Fruit fly (Drosophila melanogaster) whole organism, embryonic: Measurements from ENCODE around the gene CG8944.

Experiments
- BEAF-32 ChIP-seq: fragments of 200-800 bp; sonication (Bioruptor generic); optimal IDR thresholded peaks from 3 replicates; lab custom pipeline; 2017; ENCODE audit warnings: missing biosample characterization, missing genetic modification characterization, mild to moderate bottlenecking, moderate library complexity, missing genetic modification reagents
- CG10267 ChIP-seq: fragments of 200-800 bp; sonication (Bioruptor generic); optimal IDR thresholded peaks from 2 replicates; lab custom pipeline; 2018; ENCODE audit warnings: missing biosample characterization, mild to moderate bottlenecking, missing genetic modification characterization, moderate library complexity
- CG10654 ChIP-seq: fragments of 200-800 bp; sonication (Bioruptor generic); optimal IDR thresholded peaks from 2 replicates; lab custom pipeline; 2016; ENCODE audit warnings: missing biosample characterization, missing genetic modification characterization
- CG10959 ChIP-seq: fragments of 200-800 bp; sonication (Bioruptor generic); IDR thresholded peaks from 2 replicates; pipeline ENCODE4 v1.3.6; 2022; ENCODE audit warnings: missing biosample characterization, missing genetic modification characterization
- CG11456 ChIP-seq: fragments of 200-800 bp; sonication (Bioruptor generic); IDR thresholded peaks from 3 replicates; pipeline ENCODE4 v1.3.6; 2022; ENCODE audit warnings: missing biosample characterization, missing genetic modification characterization
- CG12942 ChIP-seq: fragments of 200-800 bp; sonication (Bioruptor generic); optimal IDR thresholded peaks from 3 replicates; lab custom pipeline; 2016; ENCODE audit warnings: missing biosample characterization, missing genetic modification characterization
- CG14710 ChIP-seq: fragments of 200-800 bp; sonication (Bioruptor generic); optimal IDR thresholded peaks from 3 replicates; lab custom pipeline; 2019; ENCODE audit warnings: missing biosample characterization, mild to moderate bottlenecking, missing genetic modification characterization, moderate library complexity
- CG1792 ChIP-seq: fragments of 200-800 bp; sonication (Bioruptor generic); optimal IDR thresholded peaks from 2 replicates; lab custom pipeline; 2016; ENCODE audit warnings: missing biosample characterization, missing genetic modification characterization
- CG3838 ChIP-seq: fragments of 200-800 bp; sonication (Bioruptor generic); optimal IDR thresholded peaks from 3 replicates; lab custom pipeline; 2016; ENCODE audit warnings: missing biosample characterization, missing genetic modification characterization
- CG3995 ChIP-seq: fragments of 200-800 bp; sonication (Bioruptor generic); optimal IDR thresholded peaks from 3 replicates; lab custom pipeline; 2016; ENCODE audit warnings: missing biosample characterization, missing genetic modification characterization
- CG42726 ChIP-seq: fragments of 200-800 bp; sonication (Bioruptor generic); IDR thresholded peaks from 2 replicates; pipeline ENCODE4 v1.3.6; 2022; ENCODE audit warnings: missing biosample characterization, missing genetic modification characterization; ENCODE audit not compliant: partially characterized antibody
- CG4730 ChIP-seq: fragments of 200-800 bp; sonication (Bioruptor generic); IDR thresholded peaks from 2 replicates; pipeline ENCODE4 v1.3.6; 2022; ENCODE audit warnings: missing biosample characterization, missing genetic modification characterization
- CG6175 ChIP-seq: fragments of 200-800 bp; sonication (Bioruptor generic); IDR thresholded peaks from 3 replicates; pipeline ENCODE4 v1.3.6; 2022; ENCODE audit warnings: missing biosample characterization, missing genetic modification characterization
- CG7745 ChIP-seq: fragments of 200-800 bp; sonication (Bioruptor generic); optimal IDR thresholded peaks from 2 replicates; lab custom pipeline; 2018; ENCODE audit warnings: missing biosample characterization, mild to moderate bottlenecking, missing genetic modification characterization, moderate library complexity
- CG8290 ChIP-seq, 3 experiments: fragments of 200-800 bp; sonication (Bioruptor generic); optimal IDR thresholded peaks; 2 replicates each; lab custom pipeline; 2016 to 2019; ENCODE audit warnings: missing biosample characterization in 3 of 3, missing genetic modification characterization in 3 of 3, mild to moderate bottlenecking in 2 of 3, moderate library complexity in 1 of 3
- CG9215 ChIP-seq: fragments of 200-800 bp; sonication (Bioruptor generic); IDR thresholded peaks from 2 replicates; pipeline ENCODE4 v1.3.6; 2022; ENCODE audit warnings: missing biosample characterization, missing genetic modification characterization
- CG9609 ChIP-seq: fragments of 200-800 bp; sonication (Bioruptor generic); optimal IDR thresholded peaks from 3 replicates; lab custom pipeline; 2016; ENCODE audit warnings: missing biosample characterization, missing genetic modification characterization
- CoRest ChIP-seq: fragments of 200-800 bp; sonication (Bioruptor generic); optimal IDR thresholded peaks from 3 replicates; lab custom pipeline; 2018; ENCODE audit warnings: missing biosample characterization, mild to moderate bottlenecking, missing genetic modification characterization, moderate library complexity
- Dll ChIP-seq: fragments of 200-800 bp; sonication (Bioruptor generic); IDR thresholded peaks from 4 replicates; pipeline ENCODE4 v1.3.6; 2022; ENCODE audit warnings: missing biosample characterization, missing genetic modification characterization; ENCODE audit not compliant: partially characterized antibody
- Eip74EF ChIP-seq, 2 experiments: fragments of 200-800 bp in 1 of 2; fragments of >200 bp in 1 of 2; sonication (Bioruptor generic) in 1 of 2; optimal IDR thresholded peaks; 2 replicates each; lab custom pipeline; 2017 to 2019; ENCODE audit warnings: missing biosample characterization in 2 of 2, missing genetic modification characterization in 2 of 2, mild to moderate bottlenecking in 1 of 2, moderate library complexity in 1 of 2
- Gsc ChIP-seq: fragments of 200-800 bp; sonication (Bioruptor generic); IDR thresholded peaks from 2 replicates; pipeline ENCODE4 v1.3.6; 2022; ENCODE audit warnings: missing biosample characterization, missing genetic modification characterization
- Gug ChIP-seq: fragments of 200-800 bp; sonication (Bioruptor generic); IDR thresholded peaks from 4 replicates; pipeline ENCODE4 v1.3.6; 2022; ENCODE audit warnings: missing biosample characterization, missing genetic modification characterization
- Jarid2 ChIP-seq: fragments of 200-800 bp; sonication (Bioruptor generic); optimal IDR thresholded peaks from 3 replicates; lab custom pipeline; 2017; ENCODE audit warnings: mild to moderate bottlenecking, missing biosample characterization, missing genetic modification reagents, missing genetic modification characterization
- Lhr ChIP-seq: fragments of 200-800 bp; sonication (Bioruptor generic); optimal IDR thresholded peaks from 3 replicates; lab custom pipeline; 2017; ENCODE audit warnings: mild to moderate bottlenecking, missing biosample characterization, missing genetic modification reagents, missing genetic modification characterization
- Lpt ChIP-seq: fragments of >200 bp; optimal IDR thresholded peaks from 2 replicates; lab custom pipeline; 2018; ENCODE audit warnings: missing biosample characterization, missing genetic modification characterization
- Mes4 ChIP-seq: fragments of 200-800 bp; sonication (Bioruptor generic); optimal IDR thresholded peaks from 2 replicates; lab custom pipeline; 2016; ENCODE audit warnings: missing biosample characterization, missing genetic modification characterization
- Myb ChIP-seq: fragments of 200-800 bp; sonication (Bioruptor generic); optimal IDR thresholded peaks from 2 replicates; lab custom pipeline; 2016; ENCODE audit warnings: missing biosample characterization, missing genetic modification characterization
- Nf-YB ChIP-seq: fragments of 200-800 bp; sonication (Bioruptor generic); optimal IDR thresholded peaks from 3 replicates; lab custom pipeline; 2019; ENCODE audit warnings: missing biosample characterization, mild to moderate bottlenecking, missing genetic modification characterization, moderate library complexity
- Oli ChIP-seq: fragments of 200-800 bp; sonication (Bioruptor generic); optimal IDR thresholded peaks from 2 replicates; lab custom pipeline; 2018; ENCODE audit warnings: missing biosample characterization, mild to moderate bottlenecking, missing genetic modification characterization, moderate library complexity
- Six4 ChIP-seq: fragments of 200-800 bp; sonication (Bioruptor generic); optimal IDR thresholded peaks from 2 replicates; lab custom pipeline; 2016; ENCODE audit warnings: missing biosample characterization, missing genetic modification characterization
- Sry-β ChIP-seq: fragments of 200-800 bp; sonication (Bioruptor generic); optimal IDR thresholded peaks from 2 replicates; lab custom pipeline; 2018; ENCODE audit warnings: missing biosample characterization, mild to moderate bottlenecking, missing genetic modification characterization, moderate library complexity
- Sry-δ ChIP-seq: fragments of 200-800 bp; sonication (Bioruptor generic); optimal IDR thresholded peaks from 2 replicates; lab custom pipeline; 2016; ENCODE audit warnings: missing biosample characterization, missing genetic modification characterization
- Ssrp ChIP-seq: fragments of 200-800 bp; sonication (Bioruptor generic); optimal IDR thresholded peaks from 2 replicates; lab custom pipeline; 2018; ENCODE audit warnings: missing biosample characterization, mild to moderate bottlenecking, missing genetic modification characterization, moderate library complexity
- btn ChIP-seq: fragments of 200-800 bp; sonication (Bioruptor generic); optimal IDR thresholded peaks from 2 replicates; lab custom pipeline; 2016; ENCODE audit warnings: missing biosample characterization, missing genetic modification characterization
- cas ChIP-seq: fragments of 200-800 bp; sonication (Bioruptor generic); IDR thresholded peaks from 2 replicates; pipeline ENCODE4 v1.3.6; 2022; ENCODE audit warnings: missing biosample characterization, missing genetic modification characterization
- dmrt99B ChIP-seq: fragments of 200-800 bp; sonication (Bioruptor generic); optimal IDR thresholded peaks from 2 replicates; lab custom pipeline; 2018; ENCODE audit warnings: missing biosample characterization, mild to moderate bottlenecking, missing genetic modification characterization, moderate library complexity
- dpn ChIP-seq, 2 experiments: fragments of 200-800 bp; sonication (Bioruptor generic); optimal IDR thresholded peaks; 3 replicates each; lab custom pipeline; 2016; ENCODE audit warnings: missing biosample characterization in 2 of 2, missing genetic modification characterization in 2 of 2
- eve ChIP-seq, 2 experiments: fragments of >200 bp; optimal IDR thresholded peaks; 2 replicates each; lab custom pipeline; 2017; ENCODE audit warnings: missing biosample characterization in 2 of 2, missing genetic modification characterization in 2 of 2
- ken ChIP-seq: fragments of 200-800 bp; sonication (Bioruptor generic); IDR thresholded peaks from 3 replicates; pipeline ENCODE4 v1.3.6; 2022; ENCODE audit warnings: missing biosample characterization, missing genetic modification characterization
- lab ChIP-seq: fragments of 200-800 bp; sonication (Bioruptor generic); optimal IDR thresholded peaks from 3 replicates; lab custom pipeline; 2017; ENCODE audit warnings: missing biosample characterization, missing genetic modification characterization, mild to moderate bottlenecking, moderate library complexity, missing genetic modification reagents
- nau ChIP-seq: fragments of 200-800 bp; sonication (Bioruptor generic); optimal IDR thresholded peaks from 3 replicates; lab custom pipeline; 2017; ENCODE audit warnings: missing biosample characterization, mild to moderate bottlenecking, missing genetic modification characterization, missing genetic modification reagents
- pho ChIP-seq: fragments of 200-800 bp; sonication (Bioruptor generic); optimal IDR thresholded peaks from 2 replicates; lab custom pipeline; 2016; ENCODE audit warnings: missing biosample characterization, missing genetic modification characterization
- pros ChIP-seq: fragments of 200-800 bp; sonication (Bioruptor generic); optimal IDR thresholded peaks from 3 replicates; lab custom pipeline; 2019; ENCODE audit warnings: missing biosample characterization, mild to moderate bottlenecking, missing genetic modification characterization, moderate library complexity
- sens ChIP-seq: fragments of 200-800 bp; sonication (Bioruptor generic); peaks from one replicate; lab custom pipeline; 2016; ENCODE audit warnings: missing biosample characterization, missing genetic modification characterization
- sug ChIP-seq: fragments of 200-800 bp; optimal IDR thresholded peaks from 2 replicates; lab custom pipeline; 2019; ENCODE audit warnings: missing biosample characterization, mild to moderate bottlenecking, missing genetic modification characterization, moderate library complexity
- tll ChIP-seq, 2 experiments: fragments of 200-800 bp in 1 of 2; fragments of >200 bp in 1 of 2; sonication (Bioruptor generic) in 1 of 2; optimal IDR thresholded peaks; 2 replicates each; lab custom pipeline; 2017 to 2019; ENCODE audit warnings: missing biosample characterization in 2 of 2, missing genetic modification characterization in 2 of 2, mild to moderate bottlenecking in 1 of 2, moderate library complexity in 1 of 2
- trem ChIP-seq: fragments of 200-800 bp; optimal IDR thresholded peaks from 3 replicates; lab custom pipeline; 2019; ENCODE audit warnings: missing biosample characterization, mild to moderate bottlenecking, missing genetic modification characterization, moderate library complexity
- tup ChIP-seq: fragments of 200-800 bp; sonication (Bioruptor generic); optimal IDR thresholded peaks from 2 replicates; lab custom pipeline; 2016; ENCODE audit warnings: missing biosample characterization, mild to moderate bottlenecking, missing genetic modification characterization, moderate library complexity
- wdn ChIP-seq: fragments of 200-800 bp; sonication (Bioruptor generic); IDR thresholded peaks from 2 replicates; pipeline ENCODE4 v1.3.6; 2022; ENCODE audit warnings: missing biosample characterization, missing genetic modification characterization
- z ChIP-seq: fragments of 200-800 bp; sonication (Bioruptor generic); IDR thresholded peaks from 3 replicates; pipeline ENCODE4 v1.3.6; 2022; ENCODE audit warnings: missing biosample characterization, missing genetic modification characterization
- zen2 ChIP-seq: fragments of 200-800 bp; sonication (Bioruptor generic); IDR thresholded peaks from 3 replicates; pipeline ENCODE4 v1.3.6; 2022; ENCODE audit warnings: missing biosample characterization, missing genetic modification characterization; ENCODE audit not compliant: partially characterized antibody

Gene CG8944

dm6 chrX:15737110-15737509 is 8.9 kb downstream of the CG8944 start, which contains the start of gene Arp6 (continued):
- TF ChIP-seq CG10654, result no peak
- TF ChIP-seq Jarid2 (GFP tag; lab: Kevin White, UChicago), result no peak
- no peak for TF ChIP-seq wdn (GFP tag; lab: Robert Waterston, UW)
- no peak for TF ChIP-seq CG10959 (GFP tag; lab: Robert Waterston, UW)
- TF ChIP-seq Gsc (GFP tag; lab: Robert Waterston, UW), result no peak
- no peak for TF ChIP-seq Mes4 (GFP tag; lab: Kevin White, UChicago)
- TF ChIP-seq sens (GFP tag; lab: Kevin White, UChicago), result peak; percentile 43
- no peak for TF ChIP-seq CG6175
- peak; percentile 6 for TF ChIP-seq sug (tag; lab: Kevin White, UChicago)
- peak; percentile 93 for TF ChIP-seq Sry-β (GFP tag; lab: Kevin White, UChicago)
- TF ChIP-seq z, result no peak
- peak; percentile 65 for TF ChIP-seq CG3995
- no peak for TF ChIP-seq CG4730
- no peak for TF ChIP-seq CG12942
- no peak for TF ChIP-seq CG3838 (GFP tag; lab: Kevin White, UChicago)
- TF ChIP-seq Dll (GFP tag; lab: Robert Waterston, UW), result 0 out of 4 replicates have a peak, but pooled peaks have one; percentile 42
- TF ChIP-seq Lhr (GFP tag; lab: Kevin White, UChicago), result no peak
- no peak for TF ChIP-seq CG1792 (GFP tag; lab: Kevin White, UChicago)
- TF ChIP-seq CG14710 (tag; lab: Kevin White, UChicago), result peak; percentile 26
- no peak for TF ChIP-seq CG42726
- no peak for TF ChIP-seq Eip74EF (GFP tag; optimal IDR thresholded peaks at IDR 0.05; lab: Kevin White, UChicago)
- no peak for TF ChIP-seq CoRest (tag; lab: Kevin White, UChicago)
- TF ChIP-seq CG8290 (GFP tag; optimal IDR thresholded peaks at IDR 0.05; lab: Kevin White, UChicago), result no peak
- TF ChIP-seq CG8290 (tag; optimal IDR thresholded peaks at IDR 0.05; lab: Kevin White, UChicago), result no peak
- no peak for TF ChIP-seq zen2 (GFP tag; lab: Robert Waterston, UW)
- no peak for TF ChIP-seq dmrt99B (tag; lab: Kevin White, UChicago)
- TF ChIP-seq tll (GFP tag; optimal IDR thresholded peaks at IDR 0.05; lab: Kevin White, UChicago), result no peak
- no peak for TF ChIP-seq Gug (GFP tag; lab: Robert Waterston, UW)
- peak; percentile 38 for TF ChIP-seq CG10267 (tag; lab: Kevin White, UChicago)
- TF ChIP-seq CG9215, result no peak
- TF ChIP-seq Nf-YB, result no peak
- no peak for TF ChIP-seq pros (GFP tag; lab: Kevin White, UChicago)
- no peak for TF ChIP-seq CG11456 (GFP tag; lab: Robert Waterston, UW)
- no peak for TF ChIP-seq nau
- TF ChIP-seq Six4, result no peak
- peak; percentile 29 for TF ChIP-seq trem
- TF ChIP-seq lab (GFP tag; lab: Kevin White, UChicago), result no peak
- peak; percentile 7 for TF ChIP-seq Sry-δ
- TF ChIP-seq eve (GFP tag; optimal IDR thresholded peaks at IDR 0.05; lab: Kevin White, UChicago), result no peak
- no peak for TF ChIP-seq dpn (GFP tag; optimal IDR thresholded peaks at IDR 0.05; lab: Kevin White, UChicago)
- TF ChIP-seq Oli (tag; lab: Kevin White, UChicago), result no peak
- TF ChIP-seq btn (GFP tag; lab: Kevin White, UChicago), result no peak
- TF ChIP-seq pho (GFP tag; lab: Kevin White, UChicago), result no peak
- no peak for TF ChIP-seq ken (GFP tag; lab: Robert Waterston, UW)
- peak; percentile 48 for TF ChIP-seq Myb (GFP tag; lab: Kevin White, UChicago)
- no peak for TF ChIP-seq Ssrp
- no peak for TF ChIP-seq tup (GFP tag; lab: Kevin White, UChicago)
- no peak for TF ChIP-seq CG7745 (tag; lab: Kevin White, UChicago)
- no peak for TF ChIP-seq cas (GFP tag; lab: Robert Waterston, UW)
- no peak for TF ChIP-seq CG9609 (GFP tag; lab: Kevin White, UChicago)
- TF ChIP-seq BEAF-32 (GFP tag; lab: Kevin White, UChicago), result peak; percentile 32
- TF ChIP-seq Lpt, result no peak
